Worm (Caenorhabditis elegans) whole organism, L2 larva: ENCODE measurements around the gene hst-3.1.
A peak's percentile ranks its signal among the peaks of the same experiment; 100 is the strongest.

Experiments
- C34F6.9 ChIP-seq: fragments of 150-350 bp; optimal IDR thresholded peaks from 2 replicates; lab custom pipeline; 2014; ENCODE audit warnings: missing biosample characterization, missing genetic modification characterization
- F13H6.1 ChIP-seq: sonication (generic microtip); optimal IDR thresholded peaks from 2 replicates; lab custom pipeline; 2016; ENCODE audit warnings: missing genetic modification characterization, missing compliant biosample characterization
- R02D3.7 ChIP-seq: fragments of 150-350 bp; optimal IDR thresholded peaks from 2 replicates; lab custom pipeline; 2014; ENCODE audit warnings: missing biosample characterization, missing genetic modification characterization
- Y55F3AM.14 ChIP-seq: fragments of 200-800 bp; sonication (Bioruptor generic); optimal IDR thresholded peaks from 2 replicates; lab custom pipeline; 2018; ENCODE audit warnings: mild to moderate bottlenecking, missing genetic modification characterization, missing compliant biosample characterization
- ZK546.5 ChIP-seq: sonication (generic microtip); optimal IDR thresholded peaks from 2 replicates; lab custom pipeline; 2017; ENCODE audit warnings: missing biosample characterization, missing genetic modification characterization
- alr-1 ChIP-seq: fragments of 150-350 bp; optimal IDR thresholded peaks from 2 replicates; lab custom pipeline; 2014; ENCODE audit warnings: missing biosample characterization, missing genetic modification characterization
- aly-2 ChIP-seq: fragments of 150-350 bp; optimal IDR thresholded peaks from 2 replicates; lab custom pipeline; 2014; ENCODE audit warnings: missing biosample characterization, missing genetic modification characterization
- ama-1 ChIP-seq: fragments of 150-350 bp; optimal IDR thresholded peaks from 2 replicates; lab custom pipeline; 2018; ENCODE audit warnings: inconsistent platforms
- blmp-1 ChIP-seq: sonication (generic microtip); optimal IDR thresholded peaks from 2 replicates; lab custom pipeline; 2017; ENCODE audit warnings: missing genetic modification characterization, mild to moderate bottlenecking, missing compliant biosample characterization, antibody characterized with exemption, moderate library complexity; ENCODE audit not compliant: insufficient read depth
- ceh-82 ChIP-seq: fragments of 150-350 bp; optimal IDR thresholded peaks from 2 replicates; lab custom pipeline; 2014; ENCODE audit warnings: missing biosample characterization, missing genetic modification characterization
- crh-2 ChIP-seq: sonication (generic microtip); optimal IDR thresholded peaks from 2 replicates; lab custom pipeline; 2017; ENCODE audit warnings: missing biosample characterization, missing genetic modification characterization
- elt-1 ChIP-seq: fragments of 150-350 bp; optimal IDR thresholded peaks from 2 replicates; lab custom pipeline; 2014; ENCODE audit warnings: missing biosample characterization, missing genetic modification characterization
- elt-3 ChIP-seq: sonication (generic microtip); optimal IDR thresholded peaks from 2 replicates; lab custom pipeline; 2017; ENCODE audit warnings: missing biosample characterization, missing genetic modification characterization
- fos-1 ChIP-seq: fragments of 150-350 bp; optimal IDR thresholded peaks from 2 replicates; lab custom pipeline; 2014; ENCODE audit warnings: missing biosample characterization, missing genetic modification characterization
- gmeb-1 ChIP-seq: fragments of 150-350 bp; optimal IDR thresholded peaks from 2 replicates; lab custom pipeline; 2014; ENCODE audit warnings: missing biosample characterization, missing genetic modification characterization
- lin-13 ChIP-seq: fragments of 150-350 bp; optimal IDR thresholded peaks from 2 replicates; lab custom pipeline; 2014; ENCODE audit warnings: missing biosample characterization, missing genetic modification reagents, missing genetic modification characterization
- lin-39 ChIP-seq: fragments of 150-350 bp; optimal IDR thresholded peaks from 2 replicates; lab custom pipeline; 2014; ENCODE audit warnings: missing biosample characterization, missing genetic modification reagents, missing genetic modification characterization
- mab-5 ChIP-seq: fragments of 150-350 bp; optimal IDR thresholded peaks from 2 replicates; lab custom pipeline; 2014; ENCODE audit warnings: missing biosample characterization, missing genetic modification characterization
- mbf-1 ChIP-seq: sonication (generic microtip); optimal IDR thresholded peaks from 2 replicates; lab custom pipeline; 2017; ENCODE audit warnings: missing biosample characterization, missing genetic modification characterization
- mdl-1 ChIP-seq, 2 experiments: fragments of 150-350 bp in 1 of 2; sonication (generic microtip) in 1 of 2; optimal IDR thresholded peaks; 2 replicates each; lab custom pipeline; 2017; ENCODE audit warnings: missing biosample characterization in 2 of 2, missing genetic modification characterization in 2 of 2
- nhr-10 ChIP-seq: sonication (generic microtip); optimal IDR thresholded peaks from 2 replicates; lab custom pipeline; 2017; ENCODE audit warnings: missing biosample characterization, missing genetic modification characterization
- nhr-12 ChIP-seq: fragments of 150-350 bp; optimal IDR thresholded peaks from 2 replicates; lab custom pipeline; 2014; ENCODE audit warnings: missing biosample characterization, missing genetic modification characterization
- nhr-129 ChIP-seq: fragments of 150-350 bp; optimal IDR thresholded peaks from 2 replicates; lab custom pipeline; 2014; ENCODE audit warnings: missing biosample characterization, missing genetic modification characterization
- nhr-21 ChIP-seq: fragments of 150-350 bp; optimal IDR thresholded peaks from 2 replicates; lab custom pipeline; 2014; ENCODE audit warnings: missing biosample characterization, missing genetic modification characterization
- nhr-23 ChIP-seq: fragments of 150-350 bp; optimal IDR thresholded peaks from 2 replicates; lab custom pipeline; 2014; ENCODE audit warnings: missing biosample characterization, missing genetic modification reagents, missing genetic modification characterization
- nhr-237 ChIP-seq: fragments of 150-350 bp; optimal IDR thresholded peaks from 2 replicates; lab custom pipeline; 2014; ENCODE audit warnings: missing biosample characterization, missing genetic modification characterization
- nhr-25 ChIP-seq: fragments of 150-350 bp; sonication (generic microtip); optimal IDR thresholded peaks from 3 replicates; lab custom pipeline; 2014; ENCODE audit warnings: missing biosample characterization, missing genetic modification characterization
- nhr-77 ChIP-seq: fragments of 150-350 bp; optimal IDR thresholded peaks from 2 replicates; lab custom pipeline; 2014; ENCODE audit warnings: missing biosample characterization, missing genetic modification characterization
- peb-1 ChIP-seq: fragments of 150-350 bp; optimal IDR thresholded peaks from 2 replicates; lab custom pipeline; 2014; ENCODE audit warnings: missing biosample characterization, missing genetic modification characterization
- sem-4 ChIP-seq: fragments of 150-350 bp; optimal IDR thresholded peaks from 2 replicates; lab custom pipeline; 2014; ENCODE audit warnings: missing biosample characterization, missing genetic modification reagents, missing genetic modification characterization
- skn-1 ChIP-seq: sonication (generic microtip); optimal IDR thresholded peaks from 2 replicates; lab custom pipeline; 2017; ENCODE audit warnings: missing biosample characterization, missing genetic modification characterization
- sma-3 ChIP-seq: sonication (generic microtip); optimal IDR thresholded peaks from 2 replicates; lab custom pipeline; 2016; ENCODE audit warnings: missing genetic modification reagents, missing genetic modification characterization, missing compliant biosample characterization
- sma-9 ChIP-seq, 2 experiments: fragments of 150-350 bp in 1 of 2; sonication (generic microtip) in 1 of 2; optimal IDR thresholded peaks; 2 replicates each; lab custom pipeline; 2014 to 2016; ENCODE audit warnings: missing genetic modification characterization in 2 of 2, mild to moderate bottlenecking in 1 of 2, missing biosample characterization in 1 of 2, missing compliant biosample characterization in 1 of 2, missing genetic modification reagents in 1 of 2, moderate library complexity in 1 of 2
- snpc-4 ChIP-seq: fragments of 150-350 bp; optimal IDR thresholded peaks from 2 replicates; lab custom pipeline; 2014; ENCODE audit warnings: missing biosample characterization, missing genetic modification characterization
- unc-55 ChIP-seq: fragments of 150-350 bp; sonication (generic microtip); optimal IDR thresholded peaks from 3 replicates; lab custom pipeline; 2014; ENCODE audit warnings: missing biosample characterization, missing genetic modification reagents, missing genetic modification characterization
- unc-62 ChIP-seq: fragments of 150-350 bp; optimal IDR thresholded peaks from 2 replicates; lab custom pipeline; 2014; ENCODE audit warnings: missing biosample characterization, missing genetic modification reagents, missing genetic modification characterization
- zag-1 ChIP-seq: fragments of 150-350 bp; optimal IDR thresholded peaks from 2 replicates; lab custom pipeline; 2014; ENCODE audit warnings: missing biosample characterization, missing genetic modification characterization
- ztf-4 ChIP-seq: fragments of 150-350 bp; optimal IDR thresholded peaks from 2 replicates; lab custom pipeline; 2014; ENCODE audit warnings: missing biosample characterization, missing genetic modification characterization

Gene hst-3.1

DNA sequence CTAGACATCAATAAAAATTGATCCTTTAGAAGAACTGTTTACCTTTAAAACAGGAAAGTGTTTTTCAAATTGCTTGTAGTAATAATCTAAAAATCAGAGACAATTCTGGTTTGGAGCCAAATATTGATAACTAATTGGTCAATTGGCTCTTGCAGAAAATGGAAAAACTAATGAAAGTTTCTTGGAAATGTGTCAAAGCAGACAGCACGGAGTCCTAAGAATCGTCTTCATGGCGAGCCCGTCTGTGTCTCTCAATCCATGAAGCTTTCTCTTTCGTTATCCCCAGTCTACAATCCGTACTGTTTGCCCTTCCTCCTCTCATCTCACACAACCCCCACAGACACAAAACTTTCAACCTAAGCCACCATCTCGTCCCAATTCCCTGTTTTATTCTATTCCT lies 10.5 kb upstream of the hst-3.1 start, which contains the start of gene F40H3.1:
Gene F40H3.1, plus strand, starts transcription at position 301 of the 400 bp plus-strand sequence.
- TF ChIP-seq nhr-12 (tag; lab: Kevin White, UChicago), result no peak
- no peak for TF ChIP-seq ceh-82 (tag; lab: Kevin White, UChicago)
- no peak for TF ChIP-seq nhr-77
- no peak for TF ChIP-seq ztf-4 (tag; lab: Kevin White, UChicago)
- no peak for TF ChIP-seq ama-1 (lab: Kevin White, UChicago)
- TF ChIP-seq mbf-1, result no peak
- TF ChIP-seq unc-62 (GFP tag; lab: Kevin White, UChicago), result no peak
- no peak for TF ChIP-seq nhr-23 (tag; lab: Kevin White, UChicago)
- no peak for TF ChIP-seq lin-13
- TF ChIP-seq lin-39 (tag; lab: Kevin White, UChicago), result no peak
- TF ChIP-seq C34F6.9 (tag; lab: Kevin White, UChicago), result no peak
- TF ChIP-seq unc-55 (GFP tag; lab: Kevin White, UChicago), result no peak

DNA sequence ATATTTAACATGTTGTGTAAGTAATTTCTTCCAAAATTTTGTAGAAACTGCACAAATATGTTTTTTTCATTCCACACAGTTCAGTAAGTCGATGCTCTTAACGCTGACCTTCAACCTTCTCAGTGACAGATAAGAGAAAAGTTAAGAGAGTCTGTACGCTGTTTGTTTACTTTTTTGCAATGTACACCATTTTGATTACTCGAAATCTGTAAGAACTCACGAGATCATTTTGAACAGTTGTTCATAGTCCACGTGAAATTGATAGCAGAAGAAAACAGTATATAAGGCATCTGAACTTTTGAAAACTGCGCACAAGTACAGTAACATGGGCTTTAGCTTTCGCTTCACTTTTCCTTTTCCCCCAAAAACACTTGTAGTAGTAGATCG lies 9.7 kb upstream of the hst-3.1 start:
- TF ChIP-seq sem-4 (tag; lab: Kevin White, UChicago) (no peak), elt-1 (no peak), alr-1 (no peak), Y55F3AM.14 (GFP tag; lab: Kevin White, UChicago) (no peak), fos-1 (tag; lab: Kevin White, UChicago) (no peak), nhr-12 (tag; lab: Kevin White, UChicago) (no peak), mdl-1 (tag; optimal IDR thresholded peaks at IDR 0.05; lab: Kevin White, UChicago) (no peak), ama-1 (lab: Kevin White, UChicago) (no peak), nhr-129 (tag; lab: Kevin White, UChicago) (no peak), unc-55 (GFP tag; lab: Kevin White, UChicago) (no peak), peb-1 (no peak), nhr-21 (tag; lab: Kevin White, UChicago) (no peak), crh-2 (tag; lab: Kevin White, UChicago) (no peak), ZK546.5 (no peak), sma-3 (GFP tag; lab: Kevin White, UChicago) (no peak), nhr-237 (no peak), unc-62 (GFP tag; lab: Kevin White, UChicago) (no peak)

DNA sequence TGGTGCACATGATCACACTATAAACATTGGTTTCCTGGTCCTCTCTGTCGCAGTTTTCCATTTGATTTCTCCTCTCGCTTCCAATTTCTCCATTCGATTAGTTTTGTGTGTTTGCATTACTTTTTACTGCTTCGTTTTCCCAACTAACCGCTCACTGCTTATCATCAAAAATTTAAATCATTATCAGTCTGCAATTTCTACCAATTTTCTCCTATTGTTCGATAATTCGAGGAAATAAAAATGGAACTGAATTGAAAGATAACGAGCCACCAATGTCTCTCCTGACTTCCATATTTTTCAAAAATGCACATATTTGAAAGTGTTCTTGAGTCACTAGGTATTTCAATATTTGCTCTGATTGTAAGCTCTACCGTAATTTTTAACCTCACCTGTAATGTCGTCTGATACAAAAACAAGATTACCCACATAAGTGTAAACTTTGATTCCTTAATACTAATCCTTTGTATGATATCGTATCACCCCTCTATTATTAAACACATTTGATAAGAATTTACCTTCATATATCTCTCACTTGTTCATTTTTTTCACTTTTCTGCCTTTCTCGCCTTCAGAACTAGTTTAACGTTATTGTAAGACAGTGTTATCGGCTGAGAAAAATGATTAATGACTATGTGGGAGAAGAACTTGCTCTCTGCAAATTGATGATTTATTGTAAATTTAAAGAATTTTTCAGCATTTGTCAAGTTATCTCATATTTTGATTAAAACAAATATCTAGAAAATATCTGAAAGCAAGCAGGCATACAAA lies 9.1 kb upstream of the hst-3.1 start:
- no peak for TF ChIP-seq nhr-10
- TF ChIP-seq elt-1, result no peak
- no peak for TF ChIP-seq nhr-23 (tag; lab: Kevin White, UChicago)
- peak; percentile 62 for TF ChIP-seq blmp-1 (tag; lab: Kevin White, UChicago)
- no peak for TF ChIP-seq Y55F3AM.14 (GFP tag; lab: Kevin White, UChicago)
- TF ChIP-seq ztf-4 (tag; lab: Kevin White, UChicago), result no peak
- no peak for TF ChIP-seq mab-5 (tag; lab: Kevin White, UChicago)
- TF ChIP-seq sma-9 (GFP tag; optimal IDR thresholded peaks at IDR 0.05; lab: Kevin White, UChicago), result peak; percentile 31
- TF ChIP-seq sma-9 (tag; optimal IDR thresholded peaks at IDR 0.05; lab: Kevin White, UChicago), result no peak
- TF ChIP-seq peb-1, result no peak
- TF ChIP-seq zag-1 (tag; lab: Kevin White, UChicago), result no peak
- no peak for TF ChIP-seq nhr-237
- no peak for TF ChIP-seq R02D3.7
- no peak for TF ChIP-seq sma-3 (GFP tag; lab: Kevin White, UChicago)
- TF ChIP-seq mbf-1, result no peak
- TF ChIP-seq crh-2 (tag; lab: Kevin White, UChicago), result no peak
- TF ChIP-seq mdl-1 (tag; optimal IDR thresholded peaks at IDR 0.05; lab: Kevin White, UChicago), result no peak
- TF ChIP-seq C34F6.9 (tag; lab: Kevin White, UChicago), result no peak
- TF ChIP-seq ama-1 (lab: Kevin White, UChicago), result no peak
- no peak for TF ChIP-seq nhr-21 (tag; lab: Kevin White, UChicago)
- TF ChIP-seq aly-2 (tag; lab: Kevin White, UChicago), result no peak
- no peak for TF ChIP-seq F13H6.1
- no peak for TF ChIP-seq skn-1
- no peak for TF ChIP-seq nhr-12 (tag; lab: Kevin White, UChicago)
- peak; percentile 45 for TF ChIP-seq nhr-25 (tag; lab: Kevin White, UChicago)
- TF ChIP-seq elt-3 (tag; lab: Kevin White, UChicago), result no peak
- TF ChIP-seq gmeb-1 (tag; lab: Kevin White, UChicago), result no peak
- TF ChIP-seq ceh-82 (tag; lab: Kevin White, UChicago), result no peak
- TF ChIP-seq unc-55 (GFP tag; lab: Kevin White, UChicago), result no peak
- peak; percentile 82 for TF ChIP-seq fos-1 (tag; lab: Kevin White, UChicago)
- TF ChIP-seq snpc-4, result no peak
- TF ChIP-seq unc-62 (GFP tag; lab: Kevin White, UChicago), result no peak
- TF ChIP-seq, all 48 proteins: peak for 4
